Worm (Caenorhabditis elegans): ENCODE results near the gene mai-1.

Gene mai-1

ce11 chrX:3118596-3119287 lies 2.4 kb upstream of the mai-1 start:
- TF ChIP-seq unc-55 (GFP tag; optimal IDR thresholded peaks at IDR 0.05), result no peak
- TF ChIP-seq nhr-11 (tag; optimal IDR thresholded peaks at IDR 0.05), result no peak
- TF ChIP-seq unc-39 (tag; optimal IDR thresholded peaks at IDR 0.05), result no peak
- no peak for TF ChIP-seq blmp-1 (tag; optimal IDR thresholded peaks at IDR 0.05; ENCODE audit: insufficient read depth)

ce11 chrX:3117204-3117603 lies 815 bp upstream of the mai-1 start:
- TF ChIP-seq nhr-6 (tag; optimal IDR thresholded peaks at IDR 0.05), result no peak
- TF ChIP-seq crh-2 (tag; optimal IDR thresholded peaks at IDR 0.05), result peak; percentile 62
- no peak for TF ChIP-seq unc-55 (GFP tag; optimal IDR thresholded peaks at IDR 0.05)
- TF ChIP-seq R02D3.7 (tag; optimal IDR thresholded peaks at IDR 0.05), result no peak
- peak; percentile 33 for TF ChIP-seq gmeb-1 (tag; optimal IDR thresholded peaks at IDR 0.05)
- no peak for TF ChIP-seq mdl-1 (tag; optimal IDR thresholded peaks at IDR 0.05)
- no peak for TF ChIP-seq nhr-23 (tag; optimal IDR thresholded peaks at IDR 0.05)
- TF ChIP-seq nhr-77 (tag; optimal IDR thresholded peaks at IDR 0.05), result no peak
- no peak for TF ChIP-seq ama-1 (optimal IDR thresholded peaks at IDR 0.05)
- TF ChIP-seq skn-1 (tag; optimal IDR thresholded peaks at IDR 0.05), result peak; percentile 53
- no peak for TF ChIP-seq ztf-11 (tag; optimal IDR thresholded peaks at IDR 0.05)
- TF ChIP-seq lsy-2 (tag; optimal IDR thresholded peaks at IDR 0.05), result peak in 1 of 2 experiments; percentile 35
- TF ChIP-seq sma-9 (GFP tag; optimal IDR thresholded peaks at IDR 0.05), result peak; percentile 27
- TF ChIP-seq sma-9 (tag; optimal IDR thresholded peaks at IDR 0.05), result no peak
- TF ChIP-seq nhr-11 (tag; optimal IDR thresholded peaks at IDR 0.05), result no peak
- peak; percentile 49 for TF ChIP-seq nhr-21 (tag; optimal IDR thresholded peaks at IDR 0.05)
- TF ChIP-seq ceh-82 (tag; optimal IDR thresholded peaks at IDR 0.05), result no peak
- TF ChIP-seq nhr-129 (tag; optimal IDR thresholded peaks at IDR 0.05), result no peak
- TF ChIP-seq nhr-10 (tag; optimal IDR thresholded peaks at IDR 0.05), result no peak
- TF ChIP-seq blmp-1 (tag; optimal IDR thresholded peaks at IDR 0.05; ENCODE audit: insufficient read depth), result peak; percentile 58
- TF ChIP-seq fos-1 (tag; optimal IDR thresholded peaks at IDR 0.05), result peak; percentile 30
- no peak for TF ChIP-seq F13H6.1 (tag; optimal IDR thresholded peaks at IDR 0.05)
- TF ChIP-seq sma-3 (GFP tag; optimal IDR thresholded peaks at IDR 0.05), result peak; percentile 65
- TF ChIP-seq C34F6.9 (tag; optimal IDR thresholded peaks at IDR 0.05), result no peak
- no peak for TF ChIP-seq nhr-237 (tag; optimal IDR thresholded peaks at IDR 0.05)
- no peak for TF ChIP-seq ceh-16 (tag; optimal IDR thresholded peaks at IDR 0.05)
- no peak for TF ChIP-seq zag-1 (tag; optimal IDR thresholded peaks at IDR 0.05)
- no peak for TF ChIP-seq mbf-1 (tag; optimal IDR thresholded peaks at IDR 0.05)

ce11 chrX:3115134-3116032 lies 1.0 kb downstream of the mai-1 start:
- TF ChIP-seq mbf-1 (tag; optimal IDR thresholded peaks at IDR 0.05), result no peak
- no peak for TF ChIP-seq Y55F3AM.14 (GFP tag; optimal IDR thresholded peaks at IDR 0.05)
- TF ChIP-seq nhr-23 (tag; optimal IDR thresholded peaks at IDR 0.05), result no peak
- TF ChIP-seq mab-5 (tag; optimal IDR thresholded peaks at IDR 0.05), result no peak
- peak; percentile 72 for TF ChIP-seq sma-9 (GFP tag; optimal IDR thresholded peaks at IDR 0.05)
- no peak for TF ChIP-seq sma-9 (tag; optimal IDR thresholded peaks at IDR 0.05)
- TF ChIP-seq alr-1 (tag; optimal IDR thresholded peaks at IDR 0.05), result no peak
- no peak for TF ChIP-seq nhr-77 (tag; optimal IDR thresholded peaks at IDR 0.05)
- TF ChIP-seq nhr-10 (tag; optimal IDR thresholded peaks at IDR 0.05), result no peak
- TF ChIP-seq sem-4 (tag; optimal IDR thresholded peaks at IDR 0.05), result no peak
- no peak for TF ChIP-seq F13H6.1 (tag; optimal IDR thresholded peaks at IDR 0.05)
- no peak for TF ChIP-seq peb-1 (tag; optimal IDR thresholded peaks at IDR 0.05)
- TF ChIP-seq R02D3.7 (tag; optimal IDR thresholded peaks at IDR 0.05), result no peak
- no peak for TF ChIP-seq unc-39 (tag; optimal IDR thresholded peaks at IDR 0.05)
- no peak for TF ChIP-seq C34F6.9 (tag; optimal IDR thresholded peaks at IDR 0.05)
- no peak for TF ChIP-seq nhr-11 (tag; optimal IDR thresholded peaks at IDR 0.05)
- TF ChIP-seq ama-1 (optimal IDR thresholded peaks at IDR 0.05), result peak; percentile 88
- no peak for TF ChIP-seq egl-27 (tag; optimal IDR thresholded peaks at IDR 0.05)
- TF ChIP-seq ztf-4 (tag; optimal IDR thresholded peaks at IDR 0.05), result no peak
- no peak for TF ChIP-seq nhr-237 (tag; optimal IDR thresholded peaks at IDR 0.05)
- no peak for TF ChIP-seq elt-1 (tag; optimal IDR thresholded peaks at IDR 0.05)
- TF ChIP-seq gmeb-1 (tag; optimal IDR thresholded peaks at IDR 0.05), result peak; percentile 12
- TF ChIP-seq lsy-2 (tag; optimal IDR thresholded peaks at IDR 0.05), result no peak
- peak; percentile 22 for TF ChIP-seq fos-1 (tag; optimal IDR thresholded peaks at IDR 0.05)
- TF ChIP-seq elt-3 (tag; optimal IDR thresholded peaks at IDR 0.05), result no peak
- no peak for TF ChIP-seq ztf-11 (tag; optimal IDR thresholded peaks at IDR 0.05)
- no peak for TF ChIP-seq skn-1 (tag; optimal IDR thresholded peaks at IDR 0.05)
- TF ChIP-seq ceh-82 (tag; optimal IDR thresholded peaks at IDR 0.05), result no peak
- no peak for TF ChIP-seq ztf-1 (GFP tag; conservative IDR thresholded peaks at IDR 0.05)
- peak; percentile 69 for TF ChIP-seq nhr-21 (tag; optimal IDR thresholded peaks at IDR 0.05)
- TF ChIP-seq aly-2 (tag; optimal IDR thresholded peaks at IDR 0.05), result no peak
- peak; percentile 66 for TF ChIP-seq lin-11 (tag; optimal IDR thresholded peaks at IDR 0.05)
- no peak for TF ChIP-seq nhr-6 (tag; optimal IDR thresholded peaks at IDR 0.05)
- no peak for TF ChIP-seq dmd-4 (tag; optimal IDR thresholded peaks at IDR 0.05)
- TF ChIP-seq nhr-25 (tag; optimal IDR thresholded peaks at IDR 0.05), result peak; percentile 70
- no peak for TF ChIP-seq zag-1 (tag; optimal IDR thresholded peaks at IDR 0.05)
- TF ChIP-seq unc-62 (GFP tag; optimal IDR thresholded peaks at IDR 0.05), result no peak
- no peak for TF ChIP-seq unc-55 (GFP tag; optimal IDR thresholded peaks at IDR 0.05)
